Fruit fly (Drosophila melanogaster) whole organism, prepupa: ENCODE results near the gene CG34310.

Experiments
- CG4318 ChIP-seq: fragments of 200-800 bp; sonication (Bioruptor generic); optimal IDR thresholded peaks from 3 replicates; lab custom pipeline; 2017; ENCODE audit warnings: missing biosample characterization, mild to moderate bottlenecking, missing genetic modification characterization
- CG6163 ChIP-seq: fragments of 200-800 bp; sonication (Bioruptor generic); IDR thresholded peaks from 3 replicates; pipeline ENCODE4 v1.3.6; 2022; ENCODE audit warnings: missing biosample characterization, missing genetic modification characterization
- CG8319 ChIP-seq: fragments of 200-800 bp; sonication (Bioruptor generic); optimal IDR thresholded peaks from 3 replicates; lab custom pipeline; 2016; ENCODE audit warnings: missing biosample characterization, missing genetic modification characterization
- cyc ChIP-seq: fragments of 200-800 bp; sonication (Bioruptor generic); optimal IDR thresholded peaks from 3 replicates; lab custom pipeline; 2016; ENCODE audit warnings: missing biosample characterization, missing genetic modification characterization

dm6 chr2L:6656264-6656676 lies 7.2 kb upstream of the CG34310 start, which contains the start of gene CG31633:
- TF ChIP-seq CG6163 (no peak), CG4318 (GFP tag; lab: Kevin White, UChicago) (no peak), CG8319 (GFP tag; lab: Kevin White, UChicago) (no peak), cyc (GFP tag; lab: Kevin White, UChicago) (no peak)
